Fruit fly (Drosophila melanogaster): ENCODE results near the gene Ubc7.

Ubc7 gene

dm6 chrX:16593418-16593817 is at the start of gene Ubc7, which contains the start of gene SMC3:
TSS of gene Ubc7 (plus strand) at chrX:16593677.
TSS of gene SMC3 (minus strand) at chrX:16593439.
- TF ChIP-seq CG13204 (GFP tag; optimal IDR thresholded peaks at IDR 0.05), result no peak
- no peak for TF ChIP-seq CG12605 (GFP tag; IDR thresholded peaks at IDR 0.05)
- no peak for TF ChIP-seq CG15710 (tag; optimal IDR thresholded peaks at IDR 0.05)
- no peak for TF ChIP-seq rn (GFP tag; IDR thresholded peaks at IDR 0.05)
- no peak for TF ChIP-seq Ets98B (GFP tag; IDR thresholded peaks at IDR 0.05)
- no peak for TF ChIP-seq CG10348 (GFP tag; IDR thresholded peaks at IDR 0.05)
- no peak for TF ChIP-seq CG32121 (GFP tag; IDR thresholded peaks at IDR 0.05)
- no peak for TF ChIP-seq gl (tag; optimal IDR thresholded peaks at IDR 0.05)
- TF ChIP-seq D1 (tag; optimal IDR thresholded peaks at IDR 0.05), result no peak
- TF ChIP-seq CG8301 (tag; optimal IDR thresholded peaks at IDR 0.05), result no peak
- no peak for TF ChIP-seq Snoo (tag; optimal IDR thresholded peaks at IDR 0.05)
- no peak for TF ChIP-seq CG4496 (GFP tag; IDR thresholded peaks at IDR 0.05)
- TF ChIP-seq CG14655 (GFP tag; optimal IDR thresholded peaks at IDR 0.05), result no peak
- TF ChIP-seq CG8159 (tag; optimal IDR thresholded peaks at IDR 0.05), result no peak
- TF ChIP-seq EcR (GFP tag; optimal IDR thresholded peaks at IDR 0.05), result no peak
- no peak for TF ChIP-seq Pif1B (GFP tag; optimal IDR thresholded peaks at IDR 0.05)
- no peak for TF ChIP-seq CG34367 (tag; optimal IDR thresholded peaks at IDR 0.05)
- TF ChIP-seq CG9948 (tag; optimal IDR thresholded peaks at IDR 0.05), result no peak

- TF ChIP-seq Snoo (tag; optimal IDR thresholded peaks at IDR 0.05) (no peak), Pif1A (GFP tag; optimal IDR thresholded peaks at IDR 0.05) (no peak), CG32121 (GFP tag; IDR thresholded peaks at IDR 0.05) (no peak), CG17806 (tag; optimal IDR thresholded peaks at IDR 0.05) (no peak), EcR (GFP tag; optimal IDR thresholded peaks at IDR 0.05) (no peak), Ets98B (GFP tag; IDR thresholded peaks at IDR 0.05) (no peak), gl (tag; optimal IDR thresholded peaks at IDR 0.05) (no peak), fd96Ca (GFP tag; IDR thresholded peaks at IDR 0.05) (no peak), CG34367 (tag; optimal IDR thresholded peaks at IDR 0.05) (no peak)
Measured at dm6 chrX:16547390-16547789, 46.1 kb upstream of the Ubc7 start, which contains the start of gene CG9902. TSS of gene CG9902 (minus strand) at chrX:16547520.

DNA sequence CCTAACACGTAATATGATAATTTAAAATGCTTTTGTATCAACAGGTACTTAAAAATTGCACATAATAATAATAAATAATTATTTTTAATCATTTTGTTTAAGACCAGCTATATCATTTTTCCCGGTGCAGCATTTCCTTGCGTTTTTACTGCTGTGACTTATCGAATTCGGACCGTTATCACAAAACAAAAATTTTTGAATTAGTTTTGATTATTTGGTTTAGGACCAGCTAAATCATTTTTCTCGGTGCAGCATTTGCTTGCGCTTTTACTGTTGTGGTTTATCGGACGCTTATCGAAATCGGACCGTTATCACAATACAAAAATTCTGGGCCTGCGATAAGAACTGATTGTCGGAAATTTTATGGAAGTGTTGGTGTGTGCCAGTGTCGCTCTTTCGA is 40.9 kb upstream of the Ubc7 start:
- TF ChIP-seq CG17806 (tag; optimal IDR thresholded peaks at IDR 0.05) (peak; percentile 75), CG14655 (GFP tag; optimal IDR thresholded peaks at IDR 0.05) (no peak), Pif1A (GFP tag; optimal IDR thresholded peaks at IDR 0.05) (no peak), CG10348 (GFP tag; IDR thresholded peaks at IDR 0.05) (no peak), D1 (tag; optimal IDR thresholded peaks at IDR 0.05) (peak; percentile 75), CG8301 (tag; optimal IDR thresholded peaks at IDR 0.05) (peak; percentile 81), CG9948 (tag; optimal IDR thresholded peaks at IDR 0.05) (peak; percentile 76), CG34367 (tag; optimal IDR thresholded peaks at IDR 0.05) (peak; percentile 71), Snoo (tag; optimal IDR thresholded peaks at IDR 0.05) (peak; percentile 84), Ets98B (GFP tag; IDR thresholded peaks at IDR 0.05) (no peak; the same call in none of the 2 replicates), CG13204 (GFP tag; optimal IDR thresholded peaks at IDR 0.05) (no peak), EcR (GFP tag; optimal IDR thresholded peaks at IDR 0.05) (no peak), Pif1B (GFP tag; optimal IDR thresholded peaks at IDR 0.05) (peak; percentile 85), fd96Ca (GFP tag; IDR thresholded peaks at IDR 0.05) (no peak; the same call in 2 of the 3 replicates), CG12605 (GFP tag; IDR thresholded peaks at IDR 0.05) (peak; percentile 73), rn (GFP tag; IDR thresholded peaks at IDR 0.05) (0 out of 2 replicates have a peak, but pooled peaks have one; percentile 60), CG15710 (tag; optimal IDR thresholded peaks at IDR 0.05) (peak; percentile 73), gl (tag; optimal IDR thresholded peaks at IDR 0.05) (peak; percentile 41), CG8159 (tag; optimal IDR thresholded peaks at IDR 0.05) (peak; percentile 80), CG4496 (GFP tag; IDR thresholded peaks at IDR 0.05) (peak; percentile 87), CG32121 (GFP tag; IDR thresholded peaks at IDR 0.05) (peak; percentile 87)

DNA sequence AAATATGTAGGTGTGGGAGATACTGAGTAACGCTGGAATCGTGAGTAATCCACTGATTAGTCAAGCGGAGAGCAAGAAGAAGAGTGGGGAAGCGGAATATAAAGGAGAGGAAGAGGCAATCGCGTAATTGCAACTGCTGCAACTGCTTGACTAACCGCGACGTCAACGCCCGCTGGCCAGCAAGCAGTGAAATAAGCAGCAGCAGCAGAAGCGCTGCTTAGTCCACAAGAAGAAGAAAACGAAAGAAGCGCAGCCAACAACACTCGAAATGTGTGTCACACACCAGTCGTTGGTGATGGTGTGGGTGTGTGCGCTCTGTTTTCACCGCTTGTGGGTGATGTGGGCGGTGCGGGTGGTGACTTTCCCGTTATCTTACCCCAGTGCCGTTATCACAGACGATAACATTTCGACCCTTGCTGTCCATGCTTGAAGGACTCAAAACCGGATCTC is 40.5 kb upstream of the Ubc7 start:
- TF ChIP-seq CG14655 (GFP tag; optimal IDR thresholded peaks at IDR 0.05) (no peak), D1 (tag; optimal IDR thresholded peaks at IDR 0.05) (no peak), CG15710 (tag; optimal IDR thresholded peaks at IDR 0.05) (no peak), Pif1B (GFP tag; optimal IDR thresholded peaks at IDR 0.05) (no peak), CG13204 (GFP tag; optimal IDR thresholded peaks at IDR 0.05) (peak; percentile 17), EcR (GFP tag; optimal IDR thresholded peaks at IDR 0.05) (peak; percentile 99), CG4496 (GFP tag; IDR thresholded peaks at IDR 0.05) (no peak), CG8159 (tag; optimal IDR thresholded peaks at IDR 0.05) (no peak), CG17806 (tag; optimal IDR thresholded peaks at IDR 0.05) (no peak), CG10348 (GFP tag; IDR thresholded peaks at IDR 0.05) (0 out of 2 replicates have a peak, but pooled peaks have one; percentile 20), CG9948 (tag; optimal IDR thresholded peaks at IDR 0.05) (no peak), Pif1A (GFP tag; optimal IDR thresholded peaks at IDR 0.05) (no peak), CG34367 (tag; optimal IDR thresholded peaks at IDR 0.05) (no peak), Ets98B (GFP tag; IDR thresholded peaks at IDR 0.05) (0 out of 2 replicates have a peak, but pooled peaks have one; percentile 4), CG8301 (tag; optimal IDR thresholded peaks at IDR 0.05) (no peak), fd96Ca (GFP tag; IDR thresholded peaks at IDR 0.05) (no peak), rn (GFP tag; IDR thresholded peaks at IDR 0.05) (no peak), Snoo (tag; optimal IDR thresholded peaks at IDR 0.05) (no peak), CG32121 (GFP tag; IDR thresholded peaks at IDR 0.05) (no peak), CG12605 (GFP tag; IDR thresholded peaks at IDR 0.05) (no peak)

DNA sequence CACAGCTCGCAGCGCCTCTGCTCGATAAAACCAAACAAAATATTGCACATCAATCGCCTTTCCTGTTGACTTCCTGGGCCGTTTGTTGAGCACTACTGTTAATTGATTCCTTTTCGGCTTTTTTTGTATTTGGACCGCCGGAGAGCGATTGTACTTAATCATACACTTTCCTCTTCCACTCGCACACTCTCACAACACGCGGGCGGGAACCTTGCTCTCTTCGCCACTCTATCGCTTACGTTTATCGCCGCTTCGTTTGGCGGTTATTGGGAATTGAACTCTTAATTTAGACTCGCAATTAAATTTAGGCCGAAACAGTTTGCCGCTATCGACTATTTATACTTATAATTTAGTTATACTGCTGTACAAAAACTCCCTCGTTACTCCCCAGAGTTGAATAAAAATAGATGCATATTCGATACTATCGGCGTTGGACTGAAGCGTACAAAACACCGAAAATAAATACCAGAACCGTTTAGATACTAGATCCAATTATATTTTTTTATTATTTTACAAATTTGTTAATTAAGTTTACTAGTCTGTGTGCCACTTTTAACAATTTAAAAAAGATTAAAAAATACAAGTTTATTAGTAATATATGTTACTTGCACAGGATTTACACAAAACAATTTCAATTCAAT is 39.8 kb upstream of the Ubc7 start, which contains the start of gene Arp2:
Gene Arp2, minus strand, starts transcription at position 427 of the 641 bp plus-strand sequence.
- no peak for TF ChIP-seq fd96Ca (GFP tag; IDR thresholded peaks at IDR 0.05)
- no peak for TF ChIP-seq Ets98B (GFP tag; IDR thresholded peaks at IDR 0.05)
- no peak for TF ChIP-seq CG8159 (tag; optimal IDR thresholded peaks at IDR 0.05)
- TF ChIP-seq CG10348 (GFP tag; IDR thresholded peaks at IDR 0.05), result no peak
- TF ChIP-seq CG32121 (GFP tag; IDR thresholded peaks at IDR 0.05), result no peak
- TF ChIP-seq Pif1B (GFP tag; optimal IDR thresholded peaks at IDR 0.05), result no peak
- no peak for TF ChIP-seq rn (GFP tag; IDR thresholded peaks at IDR 0.05)
- no peak for TF ChIP-seq gl (tag; optimal IDR thresholded peaks at IDR 0.05)
- no peak for TF ChIP-seq CG34367 (tag; optimal IDR thresholded peaks at IDR 0.05)
- TF ChIP-seq D1 (tag; optimal IDR thresholded peaks at IDR 0.05), result no peak
- TF ChIP-seq EcR (GFP tag; optimal IDR thresholded peaks at IDR 0.05), result no peak
- no peak for TF ChIP-seq CG8301 (tag; optimal IDR thresholded peaks at IDR 0.05)
- TF ChIP-seq CG13204 (GFP tag; optimal IDR thresholded peaks at IDR 0.05), result no peak
